Fruit fly (Drosophila melanogaster) whole organism, adult: ENCODE data around the gene ome.

ENCODE experiments used
- CG11617 ChIP-seq: fragments of 200-800 bp; sonication (Bioruptor generic); optimal IDR thresholded peaks from 2 replicates; lab custom pipeline; 2017; ENCODE audit warnings: mild to moderate bottlenecking, missing biosample characterization, missing genetic modification reagents, missing genetic modification characterization
- CG12768 ChIP-seq: fragments of 200-800 bp; sonication (Bioruptor generic); optimal IDR thresholded peaks from 2 replicates; lab custom pipeline; 2017; ENCODE audit warnings: missing biosample characterization, missing genetic modification characterization, mild to moderate bottlenecking, moderate library complexity, missing genetic modification reagents
- CG14711 ChIP-seq: fragments of 200-800 bp; sonication (Bioruptor generic); optimal IDR thresholded peaks from 2 replicates; lab custom pipeline; 2018; ENCODE audit warnings: missing biosample characterization, mild to moderate bottlenecking, missing genetic modification characterization, moderate library complexity
- CG1620 ChIP-seq: fragments of 200-800 bp; sonication (Bioruptor generic); optimal IDR thresholded peaks from 2 replicates; lab custom pipeline; 2016; ENCODE audit warnings: missing biosample characterization, missing genetic modification characterization
- CG33017 ChIP-seq: fragments of 200-800 bp; sonication (Bioruptor generic); optimal IDR thresholded peaks from 2 replicates; lab custom pipeline; 2018; ENCODE audit warnings: missing biosample characterization, mild to moderate bottlenecking, missing genetic modification characterization, moderate library complexity
- CG5204 ChIP-seq: fragments of 200-800 bp; sonication (Bioruptor generic); optimal IDR thresholded peaks from 2 replicates; lab custom pipeline; 2016; ENCODE audit warnings: missing biosample characterization, missing genetic modification characterization
- CG7045 ChIP-seq: fragments of 200-800 bp; sonication (Bioruptor generic); optimal IDR thresholded peaks from 2 replicates; lab custom pipeline; 2017; ENCODE audit warnings: missing biosample characterization, mild to moderate bottlenecking, missing genetic modification characterization
- CG7101 ChIP-seq: fragments of 200-800 bp; sonication (Bioruptor generic); optimal IDR thresholded peaks from 2 replicates; lab custom pipeline; 2018; ENCODE audit warnings: missing biosample characterization, mild to moderate bottlenecking, missing genetic modification characterization, moderate library complexity
- Clk ChIP-seq: fragments of 200-800 bp; sonication (Bioruptor generic); optimal IDR thresholded peaks from 2 replicates; lab custom pipeline; 2017; ENCODE audit warnings: missing biosample characterization, missing genetic modification characterization
- Crg-1 ChIP-seq: fragments of 200-800 bp; sonication (Bioruptor generic); optimal IDR thresholded peaks from 2 replicates; lab custom pipeline; 2016; ENCODE audit warnings: missing biosample characterization, missing genetic modification characterization
- Hr96 ChIP-seq: fragments of 200-800 bp; sonication (Bioruptor generic); optimal IDR thresholded peaks from 2 replicates; lab custom pipeline; 2016; ENCODE audit warnings: missing biosample characterization, missing genetic modification characterization
- Mnt ChIP-seq: fragments of 200-800 bp; sonication (Bioruptor generic); optimal IDR thresholded peaks from 2 replicates; lab custom pipeline; 2016; ENCODE audit warnings: missing biosample characterization, mild to moderate bottlenecking, missing genetic modification characterization
- bab1 ChIP-seq: fragments of 200-800 bp; sonication (Bioruptor generic); optimal IDR thresholded peaks from 3 replicates; lab custom pipeline; 2019; ENCODE audit warnings: missing biosample characterization, mild to moderate bottlenecking, missing genetic modification characterization, moderate library complexity
- cic ChIP-seq: fragments of 200-800 bp; sonication (Bioruptor generic); optimal IDR thresholded peaks from 2 replicates; lab custom pipeline; 2017; ENCODE audit warnings: missing biosample characterization, mild to moderate bottlenecking, missing genetic modification characterization, moderate library complexity
- cnc ChIP-seq, 2 experiments: fragments of >200 bp; optimal IDR thresholded peaks; 2 replicates each; lab custom pipeline; 2017
- kay ChIP-seq: fragments of 200-800 bp; sonication (Bioruptor generic); peaks from one replicate; lab custom pipeline; 2016; ENCODE audit warnings: missing biosample characterization, missing genetic modification characterization, borderline replicate concordance
- ovo ChIP-seq: fragments of 200-800 bp; sonication (Bioruptor generic); optimal IDR thresholded peaks from 2 replicates; lab custom pipeline; 2016; ENCODE audit warnings: missing biosample characterization, missing genetic modification characterization
- pad ChIP-seq: fragments of 200-800 bp; sonication (Bioruptor generic); optimal IDR thresholded peaks from 3 replicates; lab custom pipeline; 2017; ENCODE audit warnings: missing biosample characterization, missing genetic modification characterization, mild to moderate bottlenecking, moderate library complexity, missing genetic modification reagents
- tj ChIP-seq: fragments of 200-800 bp; sonication (Bioruptor generic); optimal IDR thresholded peaks from 3 replicates; lab custom pipeline; 2017; ENCODE audit warnings: missing biosample characterization, mild to moderate bottlenecking, missing genetic modification characterization, moderate library complexity
- toe ChIP-seq: fragments of 200-800 bp; sonication (Bioruptor generic); optimal IDR thresholded peaks from 2 replicates; lab custom pipeline; 2016; ENCODE audit warnings: missing biosample characterization, missing genetic modification characterization

Gene ome

dm6 chr3L:14668638-14669037 lies 4.0 kb upstream of the ome start:
- TF ChIP-seq tj (no peak), Hr96 (GFP tag; lab: Kevin White, UChicago) (no peak), CG5204 (GFP tag; lab: Kevin White, UChicago) (no peak), bab1 (GFP tag; lab: Kevin White, UChicago) (no peak), pad (no peak), ovo (GFP tag; lab: Kevin White, UChicago) (no peak), cic (GFP tag; lab: Kevin White, UChicago) (no peak), CG7101 (tag; lab: Kevin White, UChicago) (no peak)

DNA sequence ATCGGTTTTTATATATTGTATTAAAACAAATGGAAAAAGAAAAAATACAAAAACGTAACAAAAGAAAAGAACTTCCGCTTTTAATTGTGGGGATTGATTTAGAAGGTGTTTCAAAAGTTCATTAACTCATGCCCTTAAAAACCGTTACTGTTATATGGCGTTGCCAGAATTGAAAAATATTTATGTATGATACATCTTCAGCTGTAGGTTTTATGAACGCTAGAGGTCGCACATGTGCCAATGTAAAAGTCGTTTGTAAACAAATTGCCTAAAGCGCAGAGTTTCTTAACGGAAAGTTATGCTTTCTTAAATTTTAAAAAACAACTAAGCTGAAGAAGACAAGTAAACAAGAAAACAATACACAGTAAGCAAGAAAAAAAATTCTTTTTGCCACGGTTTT lies 1.1 kb upstream of the ome start:
- TF ChIP-seq CG14711 (tag; lab: Kevin White, UChicago) (no peak), toe (GFP tag; lab: Kevin White, UChicago) (no peak), kay (GFP tag; lab: Kevin White, UChicago) (peak; percentile 41), CG5204 (GFP tag; lab: Kevin White, UChicago) (no peak)

DNA sequence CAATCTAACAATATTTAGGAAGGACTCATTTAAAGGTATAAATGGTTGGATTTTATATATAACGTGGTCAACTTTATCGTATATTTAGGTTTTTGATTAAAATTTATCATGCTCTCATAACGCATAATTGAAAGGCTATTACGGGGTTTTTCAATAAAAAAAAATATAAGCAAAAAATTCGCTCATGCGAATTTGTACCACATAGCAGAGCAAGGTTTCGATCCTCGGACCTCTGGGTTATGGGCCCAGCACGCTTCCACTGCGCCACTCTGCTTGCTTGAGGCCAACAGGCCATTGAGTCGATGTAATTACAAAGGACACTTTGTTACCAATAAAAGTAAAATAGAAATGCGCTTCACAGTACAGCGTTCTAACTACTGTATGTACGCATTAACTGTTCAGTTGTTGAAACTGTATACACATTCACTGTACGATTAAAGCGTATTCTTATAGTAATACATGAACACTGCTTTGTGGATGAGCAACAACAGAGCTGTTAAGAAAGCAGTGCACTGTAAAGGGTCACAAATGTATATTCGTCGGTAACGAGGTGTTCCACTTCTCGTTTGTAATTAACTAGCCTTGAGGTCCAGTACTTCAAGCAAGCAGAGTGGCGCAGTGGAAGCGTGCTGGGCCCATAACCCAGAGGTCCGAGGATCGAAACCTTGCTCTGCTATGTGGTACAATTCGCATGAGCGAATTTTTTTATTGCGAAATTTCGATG lies 1.3 kb downstream of the ome start:
- TF ChIP-seq cic (GFP tag; lab: Kevin White, UChicago), result peak; percentile 14
- TF ChIP-seq Crg-1, result peak; percentile 12
- TF ChIP-seq bab1 (GFP tag; lab: Kevin White, UChicago), result peak; percentile 64
- TF ChIP-seq CG1620 (GFP tag; lab: Kevin White, UChicago), result no peak

- TF ChIP-seq CG7101 (tag; lab: Kevin White, UChicago) (no peak), cnc (optimal IDR thresholded peaks at IDR 0.05; lab: Kevin White, UChicago) (no peak), CG14711 (tag; lab: Kevin White, UChicago) (no peak), CG11617 (no peak), Hr96 (GFP tag; lab: Kevin White, UChicago) (no peak), tj (no peak), Crg-1 (no peak), Mnt (no peak), bab1 (GFP tag; lab: Kevin White, UChicago) (no peak), cic (GFP tag; lab: Kevin White, UChicago) (no peak), ovo (GFP tag; lab: Kevin White, UChicago) (no peak), toe (GFP tag; lab: Kevin White, UChicago) (no peak), pad (no peak)
Observed at dm6 chr3L:14678097-14678679, 5.5 kb downstream of the ome start, which contains the start of gene CG4914. Gene CG4914 (minus strand): TSS chr3L:14678147.

DNA sequence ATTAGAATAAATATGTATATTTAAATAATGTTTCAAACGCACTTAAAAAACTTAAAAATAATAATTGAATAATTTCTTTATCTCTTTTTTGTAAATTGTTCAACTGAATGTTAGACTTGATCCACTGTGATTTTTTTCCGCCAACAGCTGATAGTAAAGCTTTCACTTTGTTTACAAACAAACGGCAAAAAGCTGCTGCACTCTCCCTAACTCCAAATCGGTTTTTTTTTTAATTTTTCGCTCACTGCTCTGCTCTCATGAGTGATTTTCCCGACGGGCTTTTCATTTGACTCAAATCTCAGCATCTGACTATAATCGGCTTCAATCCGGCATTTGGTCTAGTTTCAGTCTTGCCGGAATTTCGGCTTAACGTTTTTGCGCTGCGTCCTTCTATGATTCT lies 8.9 kb downstream of the ome start:
- TF ChIP-seq Crg-1, result no peak
- TF ChIP-seq kay (GFP tag; lab: Kevin White, UChicago), result peak; percentile 67

dm6 chr3L:14684468-14684867 lies 11.8 kb downstream of the ome start, which contains the start of gene Dnaaf6:
Gene Dnaaf6 (plus strand): TSS chr3L:14684768.
- TF ChIP-seq CG11617 (no peak), pad (no peak), cnc (optimal IDR thresholded peaks at IDR 0.05; lab: Kevin White, UChicago) (no peak), CG12768 (GFP tag; lab: Kevin White, UChicago) (no peak), kay (GFP tag; lab: Kevin White, UChicago) (no peak), cic (GFP tag; lab: Kevin White, UChicago) (no peak), Mnt (no peak), CG7045 (no peak), Clk (GFP tag; lab: Kevin White, UChicago) (no peak), tj (no peak), Crg-1 (no peak), toe (GFP tag; lab: Kevin White, UChicago) (no peak), CG5204 (GFP tag; lab: Kevin White, UChicago) (no peak), CG33017 (tag; lab: Kevin White, UChicago) (no peak)

dm6 chr3L:14686251-14686650 lies 13.6 kb downstream of the ome start:
- no peak for TF ChIP-seq CG5204 (GFP tag; lab: Kevin White, UChicago)
- TF ChIP-seq cic (GFP tag; lab: Kevin White, UChicago), result no peak
- TF ChIP-seq CG12768 (GFP tag; lab: Kevin White, UChicago), result no peak
- no peak for TF ChIP-seq cnc (optimal IDR thresholded peaks at IDR 0.05; lab: Kevin White, UChicago)
- no peak for TF ChIP-seq CG33017 (tag; lab: Kevin White, UChicago)
- TF ChIP-seq pad, result no peak
- TF ChIP-seq ovo (GFP tag; lab: Kevin White, UChicago), result no peak
- no peak for TF ChIP-seq tj
- no peak for TF ChIP-seq Clk (GFP tag; lab: Kevin White, UChicago)
- no peak for TF ChIP-seq Hr96 (GFP tag; lab: Kevin White, UChicago)
- no peak for TF ChIP-seq CG1620 (GFP tag; lab: Kevin White, UChicago)
- TF ChIP-seq Crg-1, result no peak
- no peak for TF ChIP-seq kay (GFP tag; lab: Kevin White, UChicago)
- no peak for TF ChIP-seq bab1 (GFP tag; lab: Kevin White, UChicago)
- TF ChIP-seq CG11617, result no peak
- no peak for TF ChIP-seq CG7101 (tag; lab: Kevin White, UChicago)
- no peak for TF ChIP-seq Mnt
- TF ChIP-seq CG14711 (tag; lab: Kevin White, UChicago), result no peak
- TF ChIP-seq toe (GFP tag; lab: Kevin White, UChicago), result no peak
